Worm (Caenorhabditis elegans): ENCODE results near the gene F36G9.3.

ce11 chrV:15969653-15970052, 12.5 kb downstream of the F36G9.3 start, which contains the start of gene F36G9.7:
- TF ChIP-seq pag-3 (tag; optimal IDR thresholded peaks at IDR 0.05; ENCODE audit: borderline replicate concordance) = no peak
- TF ChIP-seq ceh-14 (tag; optimal IDR thresholded peaks at IDR 0.05) = no peak
- no peak for TF ChIP-seq rnt-1 (tag; optimal IDR thresholded peaks at IDR 0.05)
- no peak for TF ChIP-seq gmeb-2 (tag; optimal IDR thresholded peaks at IDR 0.05)
- TF ChIP-seq ama-1 (optimal IDR thresholded peaks at IDR 0.05) = no peak
- no peak for TF ChIP-seq nfya-1 (tag; optimal IDR thresholded peaks at IDR 0.05)
